Fruit fly (Drosophila melanogaster): ENCODE results near the gene RpL34a.

RpL34a gene

DNA sequence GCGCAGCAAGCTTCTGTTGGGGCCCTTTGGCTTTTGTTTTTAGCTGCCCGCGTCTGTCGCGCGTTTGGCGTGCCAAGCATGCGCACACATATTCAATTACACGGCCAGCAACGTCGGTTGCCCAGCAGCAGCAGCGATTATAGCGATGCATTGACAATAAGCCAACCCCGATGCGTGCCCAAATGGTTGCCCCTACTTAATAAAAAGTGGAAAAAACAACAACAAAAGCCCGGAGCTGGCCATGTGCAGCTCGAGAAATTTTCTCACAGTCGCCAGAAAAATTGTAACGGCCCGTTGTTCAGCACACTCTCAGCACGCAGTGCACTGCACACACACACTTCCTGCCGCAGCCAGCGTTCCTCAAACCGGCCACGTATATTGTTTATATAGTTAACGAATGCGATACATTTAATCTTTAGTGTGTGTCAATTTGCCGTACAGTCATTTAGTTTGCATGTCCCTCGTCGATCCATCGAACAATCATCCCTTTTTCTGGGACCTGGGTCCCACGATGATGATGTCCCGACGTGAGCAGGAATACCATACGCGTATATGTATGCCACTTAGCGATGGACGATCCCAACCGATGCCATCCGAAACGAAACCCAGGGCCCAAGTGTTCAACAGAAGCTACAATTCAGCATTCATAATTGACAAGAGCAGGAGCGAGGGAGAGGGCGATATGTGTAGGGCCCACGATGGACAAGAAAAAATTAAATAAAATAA, 24.3 kb downstream of the RpL34a start (continued):
- no peak for TF ChIP-seq CG42726 (GFP tag; IDR thresholded peaks at IDR 0.05; ENCODE audit: partially characterized antibody)
- peak; percentile 7 for TF ChIP-seq CG8281 (tag; optimal IDR thresholded peaks at IDR 0.05)
- TF ChIP-seq CG9215 (GFP tag; IDR thresholded peaks at IDR 0.05), result no peak
- TF ChIP-seq CG7357 (GFP tag; IDR thresholded peaks at IDR 0.05), result no peak
- TF ChIP-seq rib (GFP tag; IDR thresholded peaks at IDR 0.05), result no peak

dm6 chr3R:26032611-26033001, 26.5 kb downstream of the RpL34a start:
- no peak for TF ChIP-seq CG12155 (GFP tag; optimal IDR thresholded peaks at IDR 0.05)
- no peak for TF ChIP-seq Ets97D (GFP tag; optimal IDR thresholded peaks at IDR 0.05)
- TF ChIP-seq CG1647 (GFP tag; optimal IDR thresholded peaks at IDR 0.05), result no peak
- no peak for TF ChIP-seq CG1792 (GFP tag; optimal IDR thresholded peaks at IDR 0.05)
- TF ChIP-seq Hey (tag; optimal IDR thresholded peaks at IDR 0.05), result peak; percentile 93
- TF ChIP-seq CG8290 (GFP tag; optimal IDR thresholded peaks at IDR 0.05), result no peak
- TF ChIP-seq CG8290 (tag; optimal IDR thresholded peaks at IDR 0.05), result no peak
- peak; percentile 16 for TF ChIP-seq scrt (GFP tag; optimal IDR thresholded peaks at IDR 0.05)
- no peak for TF ChIP-seq bowl (GFP tag; IDR thresholded peaks at IDR 0.05)
- TF ChIP-seq ewg (GFP tag; optimal IDR thresholded peaks at IDR 0.05), result peak; percentile 72
- no peak for TF ChIP-seq CG10267 (tag; optimal IDR thresholded peaks at IDR 0.05)
- TF ChIP-seq peb (GFP tag; IDR thresholded peaks at IDR 0.05), result no peak
- 0 out of 2 replicates have a peak, but pooled peaks have one; percentile 15 for TF ChIP-seq CG32772 (GFP tag; IDR thresholded peaks at IDR 0.05)
- peak; percentile 74 for TF ChIP-seq twi (tag; optimal IDR thresholded peaks at IDR 0.05)
- TF ChIP-seq kay (GFP tag; optimal IDR thresholded peaks at IDR 0.05), result no peak
- peak; percentile 41 for TF ChIP-seq pros (GFP tag; optimal IDR thresholded peaks at IDR 0.05)
- no peak for TF ChIP-seq CG7357 (GFP tag; IDR thresholded peaks at IDR 0.05)
- no peak for TF ChIP-seq CG12299 (tag; optimal IDR thresholded peaks at IDR 0.05)
- TF ChIP-seq CG6175 (GFP tag; IDR thresholded peaks at IDR 0.05), result no peak
- no peak for TF ChIP-seq CG8359 (GFP tag; optimal IDR thresholded peaks at IDR 0.05; ENCODE audit: borderline replicate concordance)
- TF ChIP-seq CG2712 (tag; optimal IDR thresholded peaks at IDR 0.05), result no peak
- TF ChIP-seq Taf1 (GFP tag; IDR thresholded peaks at IDR 0.05), result no peak
- no peak for TF ChIP-seq CG17802 (tag; optimal IDR thresholded peaks at IDR 0.05)
- TF ChIP-seq gsb-n (tag; optimal IDR thresholded peaks at IDR 0.05), result no peak
- no peak for TF ChIP-seq fd102C (GFP tag; optimal IDR thresholded peaks at IDR 0.05)

DNA sequence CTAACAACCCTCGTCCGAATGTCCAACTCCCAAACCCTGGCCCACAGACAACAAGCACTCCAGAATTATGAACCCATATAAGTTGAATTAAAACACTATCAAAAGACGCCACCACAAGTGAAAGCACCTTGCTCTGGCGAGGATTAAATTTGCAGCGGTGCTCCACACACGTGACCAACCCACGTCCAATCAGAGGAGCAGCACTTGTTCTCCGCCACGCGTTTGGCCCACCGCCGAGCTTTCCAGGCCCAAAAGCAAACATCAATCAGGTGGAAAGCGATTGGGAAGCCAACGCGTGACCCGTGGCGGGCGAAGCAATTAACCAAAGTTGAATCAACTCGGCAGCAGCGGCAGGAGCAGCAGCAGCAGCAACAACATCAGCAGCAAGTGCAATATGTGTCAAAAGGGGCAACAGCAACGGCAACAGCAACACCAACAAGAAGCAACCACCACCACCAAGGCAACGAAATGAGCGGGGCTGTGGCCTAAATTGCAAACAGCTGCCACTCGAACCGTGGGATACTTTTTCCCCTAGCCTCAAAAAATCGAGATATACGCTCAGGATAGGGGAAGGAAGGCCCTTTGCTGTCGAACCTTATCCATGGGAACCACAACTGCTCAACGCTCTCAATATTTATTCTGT, 27.0 kb downstream of the RpL34a start:
- TF ChIP-seq CG17186 (GFP tag; optimal IDR thresholded peaks at IDR 0.05) (no peak), Doc3 (GFP tag; IDR thresholded peaks at IDR 0.05; ENCODE audit: partially characterized antibody) (no peak), da (GFP tag; optimal IDR thresholded peaks at IDR 0.05) (peak; percentile 72), CG17361 (GFP tag; IDR thresholded peaks at IDR 0.05) (no peak), BtbVII (GFP tag; optimal IDR thresholded peaks at IDR 0.05) (no peak), Lhr (GFP tag; optimal IDR thresholded peaks at IDR 0.05) (no peak), sqz (GFP tag; optimal IDR thresholded peaks at IDR 0.05) (peak; percentile 85), CG11696 (GFP tag; IDR thresholded peaks at IDR 0.05) (no peak), dati (GFP tag; IDR thresholded peaks at IDR 0.05) (no peak), kay (GFP tag; optimal IDR thresholded peaks at IDR 0.05) (no peak), CG3726 (GFP tag; IDR thresholded peaks at IDR 0.05) (no peak), CG33557 (GFP tag; optimal IDR thresholded peaks at IDR 0.05) (no peak), HLHmδ (GFP tag; optimal IDR thresholded peaks at IDR 0.05) (peak; percentile 57), usp (GFP tag; optimal IDR thresholded peaks at IDR 0.05) (no peak), lmd (GFP tag; IDR thresholded peaks at IDR 0.05) (no peak), Kr (GFP tag; optimal IDR thresholded peaks at IDR 0.05) (peak; percentile 87), sob (GFP tag; IDR thresholded peaks at IDR 0.05) (no peak), jigr1 (GFP tag; IDR thresholded peaks at IDR 0.05) (no peak), CG7357 (GFP tag; IDR thresholded peaks at IDR 0.05) (no peak), CG12155 (GFP tag; optimal IDR thresholded peaks at IDR 0.05) (no peak), CG4820 (GFP tag; optimal IDR thresholded peaks at IDR 0.05) (no peak), Nf-YA (GFP tag; IDR thresholded peaks at IDR 0.05) (no peak)
